Worm (Caenorhabditis elegans): ENCODE results near the gene zyg-1.

zyg-1 gene

DNA sequence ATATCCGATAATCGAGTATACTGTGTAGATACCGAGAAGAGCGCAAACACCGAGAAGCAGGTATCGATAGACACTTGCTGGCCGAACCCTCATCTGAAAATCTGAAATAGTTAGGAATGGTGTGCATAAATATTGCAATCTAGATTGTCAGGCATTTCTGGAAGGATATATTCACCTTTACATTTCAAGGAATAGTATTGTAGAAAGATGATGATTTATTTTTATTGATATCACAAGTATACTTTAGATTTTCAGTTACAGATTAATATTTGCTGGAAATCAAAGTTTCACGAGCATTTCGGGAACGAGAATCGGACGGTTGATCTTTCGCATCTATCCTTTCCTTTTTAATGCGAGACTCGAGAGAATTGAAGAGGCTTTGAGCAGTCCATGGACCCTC, 10.1 kb downstream of the zyg-1 start, which contains the start of gene fut-3:
fut-3 (minus strand) TSS at position 101 of the 400 bp plus-strand sequence.
- TF ChIP-seq T22C8.4 (GFP tag; IDR thresholded peaks at IDR 0.05) (no peak), flt-1 (GFP tag; IDR thresholded peaks at IDR 0.05) (no peak), tab-1 (GFP tag; IDR thresholded peaks at IDR 0.05) (no peak), klf-2 (GFP tag; conservative IDR thresholded peaks at IDR 0.05) (no peak), cog-1 (tag; optimal IDR thresholded peaks at IDR 0.05) (no peak), med-1 (GFP tag; optimal IDR thresholded peaks at IDR 0.05; ENCODE audit: insufficient read depth) (no peak), ztf-29 (GFP tag; IDR thresholded peaks at IDR 0.05) (no peak), ref-1 (GFP tag; conservative IDR thresholded peaks at IDR 0.05) (no peak), ztf-23 (GFP tag; IDR thresholded peaks at IDR 0.05) (no peak)

DNA sequence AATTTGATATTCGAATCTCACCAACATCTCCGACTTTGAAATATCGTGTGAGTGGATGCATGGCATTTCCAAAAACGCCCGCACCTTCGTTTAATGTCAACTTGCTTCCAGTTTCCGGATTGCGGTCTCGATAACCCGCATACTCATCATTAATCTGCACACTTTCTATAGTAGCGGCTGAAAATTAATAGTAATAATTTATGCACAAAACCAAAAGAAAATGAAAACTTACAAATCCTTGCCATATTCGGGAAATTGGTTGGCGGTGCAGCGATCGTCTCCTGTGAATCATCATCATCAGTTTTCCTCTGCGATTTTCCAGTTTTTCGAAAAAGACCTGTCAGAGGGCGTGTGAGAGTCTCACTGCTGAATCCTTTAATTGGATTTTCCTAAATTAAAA, 10.6 kb downstream of the zyg-1 start:
- no peak for TF ChIP-seq T22C8.4 (GFP tag; IDR thresholded peaks at IDR 0.05)
- no peak for TF ChIP-seq ztf-23 (GFP tag; IDR thresholded peaks at IDR 0.05)
- no peak for TF ChIP-seq flt-1 (GFP tag; IDR thresholded peaks at IDR 0.05)
- TF ChIP-seq cog-1 (tag; optimal IDR thresholded peaks at IDR 0.05) = no peak
- TF ChIP-seq med-1 (GFP tag; optimal IDR thresholded peaks at IDR 0.05; ENCODE audit: insufficient read depth) = no peak
- TF ChIP-seq ztf-29 (GFP tag; IDR thresholded peaks at IDR 0.05) = no peak
- TF ChIP-seq ref-1 (GFP tag; conservative IDR thresholded peaks at IDR 0.05) = no peak
- no peak for TF ChIP-seq tab-1 (GFP tag; IDR thresholded peaks at IDR 0.05)
- TF ChIP-seq klf-2 (GFP tag; conservative IDR thresholded peaks at IDR 0.05) = no peak

DNA sequence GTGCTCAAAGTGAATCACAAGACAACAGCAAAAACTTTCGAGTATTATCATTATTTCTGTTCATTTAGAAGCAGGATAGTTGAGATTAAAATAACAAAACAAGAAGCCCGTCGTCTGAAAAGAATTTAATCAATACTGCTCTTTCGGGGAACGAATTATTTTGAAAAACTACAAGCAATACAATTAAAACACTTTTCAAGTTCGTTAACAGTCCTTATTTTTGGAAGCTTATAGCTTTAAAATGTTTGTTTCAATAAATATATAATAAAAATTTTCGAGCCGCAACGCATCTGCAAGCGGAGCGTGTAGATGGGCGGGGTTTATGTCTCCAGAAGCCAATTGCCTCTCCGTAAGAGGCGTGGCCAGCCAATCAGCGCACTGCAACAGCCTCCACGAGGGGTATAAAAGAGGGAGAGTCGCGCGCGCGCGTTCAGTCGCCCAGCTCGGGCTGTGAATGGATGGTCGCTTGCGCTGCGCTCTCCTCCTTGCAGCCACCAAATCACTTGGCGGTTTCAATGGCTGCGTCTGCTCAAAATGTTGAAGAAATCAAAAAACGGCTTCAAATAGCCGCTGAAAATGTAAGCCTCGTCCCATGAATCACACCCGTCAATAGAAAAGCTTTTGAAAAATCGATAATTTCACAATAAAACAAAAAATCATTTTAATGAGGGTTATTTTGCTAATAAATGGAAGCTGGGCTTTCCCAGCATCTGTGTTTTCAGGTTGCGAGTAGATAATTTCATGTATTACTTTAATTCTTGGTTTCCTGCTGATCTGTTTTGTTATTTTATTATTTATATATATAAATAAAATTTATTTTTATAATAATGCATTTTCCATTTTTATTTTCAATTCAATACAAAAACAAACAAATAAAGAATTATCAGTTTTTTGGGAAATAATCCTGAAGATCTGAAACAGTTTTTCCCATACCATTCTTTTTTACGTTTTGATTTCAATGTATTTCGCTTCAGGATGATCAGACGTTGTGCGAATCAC, 11.5 kb downstream of the zyg-1 start, which contains the start of the genes ift-43 and mdt-26:
ift-43 (minus strand) TSS at position 51 of the 999 bp plus-strand sequence.
mdt-26 (plus strand) TSS at position 446 of the 999 bp plus-strand sequence.
- TF ChIP-seq med-1 (GFP tag; optimal IDR thresholded peaks at IDR 0.05; ENCODE audit: insufficient read depth) = peak; percentile 56
- TF ChIP-seq cog-1 (tag; optimal IDR thresholded peaks at IDR 0.05) = peak; percentile 18
- peak; percentile 78 for TF ChIP-seq T22C8.4 (GFP tag; IDR thresholded peaks at IDR 0.05)
- peak; percentile 48; the same call in 1 of the 2 replicates for TF ChIP-seq klf-2 (GFP tag; conservative IDR thresholded peaks at IDR 0.05)
- TF ChIP-seq tab-1 (GFP tag; IDR thresholded peaks at IDR 0.05) = peak; percentile 76
- peak; percentile 80 for TF ChIP-seq ztf-23 (GFP tag; IDR thresholded peaks at IDR 0.05)
- TF ChIP-seq ref-1 (GFP tag; conservative IDR thresholded peaks at IDR 0.05) = 0 out of 2 replicates have a peak, but pooled peaks have one; percentile 7
- peak; percentile 86 for TF ChIP-seq flt-1 (GFP tag; IDR thresholded peaks at IDR 0.05)
- peak; percentile 61; the same call in 1 of the 2 replicates for TF ChIP-seq ztf-29 (GFP tag; IDR thresholded peaks at IDR 0.05)

DNA sequence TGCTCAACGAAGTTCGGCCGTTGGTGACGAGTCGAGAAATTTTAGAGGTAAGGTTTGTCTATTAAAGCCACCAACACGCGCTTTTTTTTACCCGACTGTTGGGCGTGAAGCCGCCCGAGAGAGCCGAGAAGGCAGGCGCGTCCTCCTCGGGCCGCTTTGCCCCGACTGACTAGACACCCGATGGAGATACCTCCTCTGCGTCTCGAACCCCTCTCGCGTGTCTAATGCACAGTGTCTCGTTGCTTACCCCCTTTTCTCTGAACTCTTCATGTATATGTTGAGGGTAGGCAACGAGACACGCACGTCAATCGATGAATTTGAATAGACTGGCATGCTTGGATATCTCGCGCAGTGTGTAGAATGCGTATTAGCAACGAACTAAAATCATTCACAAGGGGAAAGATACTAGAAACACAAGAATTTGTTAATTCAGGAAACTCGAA, 12.2 kb downstream of the zyg-1 start:
- TF ChIP-seq tab-1 (GFP tag; IDR thresholded peaks at IDR 0.05) (peak; percentile 85), klf-2 (GFP tag; conservative IDR thresholded peaks at IDR 0.05) (peak; percentile 73), ztf-29 (GFP tag; IDR thresholded peaks at IDR 0.05) (peak; percentile 95), flt-1 (GFP tag; IDR thresholded peaks at IDR 0.05) (peak; percentile 95), ztf-23 (GFP tag; IDR thresholded peaks at IDR 0.05) (peak; percentile 91), cog-1 (tag; optimal IDR thresholded peaks at IDR 0.05) (peak; percentile 75), T22C8.4 (GFP tag; IDR thresholded peaks at IDR 0.05) (peak; percentile 86), ref-1 (GFP tag; conservative IDR thresholded peaks at IDR 0.05) (peak; percentile 66), med-1 (GFP tag; optimal IDR thresholded peaks at IDR 0.05; ENCODE audit: insufficient read depth) (no peak)

DNA sequence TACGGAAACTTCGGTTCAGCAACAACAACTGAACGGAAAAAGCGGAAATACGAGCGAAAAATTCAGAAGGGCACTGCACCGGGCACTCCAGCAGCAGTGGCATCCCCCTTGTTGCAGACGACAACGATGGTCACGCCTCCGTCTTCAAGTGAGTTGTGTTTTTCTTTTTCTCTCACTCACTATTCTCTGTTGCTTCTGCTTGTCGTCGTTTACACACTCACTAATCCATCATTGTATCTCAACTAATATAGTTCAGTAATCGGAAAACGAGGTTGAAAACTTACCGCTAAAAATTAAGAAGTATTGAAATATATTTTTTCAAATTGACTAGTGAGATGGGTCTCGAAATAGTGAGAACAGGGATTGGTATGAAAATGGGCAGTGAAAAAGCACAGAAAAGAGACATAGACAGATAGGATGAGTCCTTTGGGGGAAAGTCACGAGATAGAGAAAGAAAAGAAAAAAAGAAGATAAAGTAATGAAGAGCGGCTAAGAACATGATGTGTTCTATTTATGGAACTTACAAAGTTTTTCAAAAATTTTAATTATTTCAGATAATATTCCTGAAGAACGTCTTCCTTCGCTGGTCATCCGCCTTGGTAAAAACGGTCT, 13.7 kb downstream of the zyg-1 start:
- TF ChIP-seq ztf-29 (GFP tag; IDR thresholded peaks at IDR 0.05) (no peak), ref-1 (GFP tag; conservative IDR thresholded peaks at IDR 0.05) (no peak), tab-1 (GFP tag; IDR thresholded peaks at IDR 0.05) (no peak), med-1 (GFP tag; optimal IDR thresholded peaks at IDR 0.05; ENCODE audit: insufficient read depth) (no peak), klf-2 (GFP tag; conservative IDR thresholded peaks at IDR 0.05) (no peak)

DNA sequence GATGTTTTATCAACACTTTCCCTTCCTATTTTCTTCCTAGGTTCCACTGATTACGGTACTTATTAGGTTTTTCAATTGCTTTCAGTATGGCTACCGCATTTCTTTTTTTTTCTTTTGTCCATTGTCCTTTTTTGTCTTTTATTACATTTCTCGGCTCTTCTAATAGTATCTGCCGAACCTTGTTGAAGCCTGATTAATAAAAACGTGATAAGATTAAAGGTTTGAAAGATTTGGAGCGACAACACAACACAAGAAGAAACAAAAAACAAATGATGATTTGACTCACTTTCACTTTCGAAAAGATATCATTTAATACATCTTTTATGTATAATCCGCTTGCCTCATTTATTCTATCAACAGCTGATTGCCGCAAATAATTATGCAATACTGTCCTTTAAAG, 15.5 kb downstream of the zyg-1 start, which contains the start of gene C25H3.15:
C25H3.15 (plus strand) TSS at position 301 of the 400 bp plus-strand sequence.
- TF ChIP-seq klf-2 (GFP tag; conservative IDR thresholded peaks at IDR 0.05) (no peak), ztf-29 (GFP tag; IDR thresholded peaks at IDR 0.05) (no peak), ztf-23 (GFP tag; IDR thresholded peaks at IDR 0.05) (no peak), cog-1 (tag; optimal IDR thresholded peaks at IDR 0.05) (no peak), T22C8.4 (GFP tag; IDR thresholded peaks at IDR 0.05) (no peak), med-1 (GFP tag; optimal IDR thresholded peaks at IDR 0.05; ENCODE audit: insufficient read depth) (no peak), ref-1 (GFP tag; conservative IDR thresholded peaks at IDR 0.05) (no peak), flt-1 (GFP tag; IDR thresholded peaks at IDR 0.05) (no peak), tab-1 (GFP tag; IDR thresholded peaks at IDR 0.05) (no peak)

DNA sequence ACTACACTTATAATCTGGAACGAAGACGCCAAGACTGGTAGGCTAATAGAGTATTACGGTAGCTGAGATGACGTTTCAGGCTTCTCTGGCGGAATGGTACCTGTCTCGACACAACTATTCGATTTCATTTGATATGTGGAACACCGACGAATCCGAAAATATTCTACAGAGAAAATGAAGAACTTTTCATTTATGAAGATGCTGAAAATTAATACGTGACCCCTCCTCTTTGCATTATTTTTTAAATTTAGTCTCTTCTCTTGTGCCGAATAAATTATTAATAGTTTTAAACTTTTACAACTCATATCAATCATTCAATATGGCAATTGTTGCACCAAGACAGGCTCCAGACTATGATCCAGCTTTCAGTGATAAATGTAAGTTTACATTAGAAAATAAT, 16.4 kb downstream of the zyg-1 start, which contains the start of gene C25H3.16:
C25H3.16 (plus strand) TSS at position 301 of the 400 bp plus-strand sequence.
- no peak for TF ChIP-seq klf-2 (GFP tag; conservative IDR thresholded peaks at IDR 0.05)
- TF ChIP-seq ref-1 (GFP tag; conservative IDR thresholded peaks at IDR 0.05) = no peak
- TF ChIP-seq ztf-29 (GFP tag; IDR thresholded peaks at IDR 0.05) = no peak
- no peak for TF ChIP-seq ztf-23 (GFP tag; IDR thresholded peaks at IDR 0.05)
- no peak for TF ChIP-seq tab-1 (GFP tag; IDR thresholded peaks at IDR 0.05)
- no peak for TF ChIP-seq cog-1 (tag; optimal IDR thresholded peaks at IDR 0.05)
- TF ChIP-seq T22C8.4 (GFP tag; IDR thresholded peaks at IDR 0.05) = no peak
- TF ChIP-seq flt-1 (GFP tag; IDR thresholded peaks at IDR 0.05) = no peak
- TF ChIP-seq med-1 (GFP tag; optimal IDR thresholded peaks at IDR 0.05; ENCODE audit: insufficient read depth) = no peak

DNA sequence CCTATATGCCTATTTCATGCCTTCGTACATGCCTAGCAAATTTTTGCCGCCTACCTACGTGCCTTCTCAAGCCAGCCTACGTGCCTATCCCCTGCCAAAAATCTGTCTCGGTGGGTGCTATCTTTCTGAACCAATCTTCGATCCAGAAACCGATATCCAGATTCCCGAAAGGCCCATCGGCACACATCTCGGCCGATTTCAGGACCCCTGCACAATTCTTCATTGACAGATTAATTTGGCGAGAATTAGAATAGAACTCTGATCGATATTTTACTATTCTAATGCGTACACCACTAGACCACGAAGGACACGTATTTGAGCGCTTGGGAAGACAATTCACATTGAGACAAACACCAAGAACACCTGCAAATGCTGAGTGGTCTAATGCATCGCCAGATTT, 18.0 kb downstream of the zyg-1 start:
- TF ChIP-seq klf-2 (GFP tag; conservative IDR thresholded peaks at IDR 0.05) = no peak
- TF ChIP-seq flt-1 (GFP tag; IDR thresholded peaks at IDR 0.05) = peak; percentile 74; the same call in 1 of the 2 replicates
- TF ChIP-seq ref-1 (GFP tag; conservative IDR thresholded peaks at IDR 0.05) = no peak
- TF ChIP-seq tab-1 (GFP tag; IDR thresholded peaks at IDR 0.05) = no peak

Measured in whole organism, midembryonic.